Worm (Caenorhabditis elegans) whole organism, L4/young adult: Measurements from ENCODE around the gene rgs-7.

ENCODE experiments used
- W03F9.2 ChIP-seq: fragments of 150-350 bp; optimal IDR thresholded peaks from 2 replicates; lab custom pipeline; 2014; ENCODE audit warnings: missing biosample characterization, missing genetic modification characterization
- him-1 ChIP-seq: sonication (generic microtip); optimal IDR thresholded peaks from 2 replicates; lab custom pipeline; 2016; ENCODE audit warnings: missing genotype, missing genetic modification reagents, missing genetic modification characterization, missing compliant biosample characterization

ce11 chrX:3581813-3582212 is 39.5 kb downstream of the rgs-7 start:
- TF ChIP-seq W03F9.2 (tag; lab: Kevin White, UChicago) (no peak), him-1 (tag; lab: Kevin White, UChicago) (no peak)
